Fruit fly (Drosophila melanogaster): ENCODE data around the gene CG7271.

CG7271 gene

DNA sequence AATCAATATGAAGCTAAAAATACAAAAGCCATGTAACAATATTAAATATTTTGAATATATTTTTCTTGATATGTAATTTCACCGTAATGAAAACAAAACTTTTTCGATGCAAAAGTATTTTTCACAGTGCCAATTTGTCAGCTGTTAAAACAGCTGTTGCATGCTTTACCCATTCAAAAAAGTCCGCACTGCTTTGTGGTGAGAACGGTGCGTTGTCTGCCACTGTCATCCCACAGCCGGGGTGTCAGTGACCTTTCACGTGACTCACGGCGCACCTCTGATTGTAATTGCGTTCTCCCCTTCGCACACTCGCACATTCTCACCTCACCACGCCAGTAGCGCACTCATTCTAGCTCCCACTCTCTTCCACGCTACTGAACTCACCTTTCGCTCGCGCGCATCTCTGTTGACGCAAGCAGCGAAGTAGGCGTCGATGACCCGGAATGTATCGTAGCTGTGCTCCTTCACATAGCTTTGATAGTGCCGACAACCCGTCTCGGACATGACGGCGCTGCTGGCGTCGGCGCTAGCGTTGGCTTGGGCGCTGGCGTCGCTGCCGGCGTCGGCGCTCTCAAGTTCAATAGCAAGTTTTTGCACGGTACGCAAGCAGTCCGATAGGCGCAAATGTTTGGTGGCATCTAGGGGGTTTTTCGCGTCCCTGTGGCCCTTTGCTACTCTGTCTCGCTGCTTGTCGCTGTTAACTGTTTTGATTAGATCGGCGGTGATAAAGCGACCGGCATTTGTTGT lies 32.6 kb downstream of the CG7271 start (continued):
- TF ChIP-seq CG34406 (GFP tag; optimal IDR thresholded peaks at IDR 0.05) (peak; percentile 17), CG4318 (GFP tag; optimal IDR thresholded peaks at IDR 0.05) (no peak), CG3032 (tag; optimal IDR thresholded peaks at IDR 0.05) (no peak), CG32006 (GFP tag; optimal IDR thresholded peaks at IDR 0.05) (no peak), Eip93F (GFP tag; optimal IDR thresholded peaks at IDR 0.05) (peak; percentile 58), fd85E (GFP tag; optimal IDR thresholded peaks at IDR 0.05) (no peak), pdm3 (GFP tag; optimal IDR thresholded peaks at IDR 0.05) (peak; percentile 48), Sox15 (GFP tag; optimal IDR thresholded peaks at IDR 0.05) (no peak), dac (GFP tag; optimal IDR thresholded peaks at IDR 0.05) (no peak), OdsH (GFP tag; optimal IDR thresholded peaks at IDR 0.05) (peak; percentile 51), spab (GFP tag; optimal IDR thresholded peaks at IDR 0.05) (no peak), CG11294 (GFP tag; IDR thresholded peaks at IDR 0.05) (0 out of 2 replicates have a peak, but pooled peaks have one; percentile 12), Gug (GFP tag; IDR thresholded peaks at IDR 0.05) (no peak), svp (GFP tag) (peak; percentile 96), eg (GFP tag; IDR thresholded peaks at IDR 0.05) (peak; percentile 31; the same call in 2 of the 3 replicates), Sox14 (GFP tag; optimal IDR thresholded peaks at IDR 0.05) (no peak)

DNA sequence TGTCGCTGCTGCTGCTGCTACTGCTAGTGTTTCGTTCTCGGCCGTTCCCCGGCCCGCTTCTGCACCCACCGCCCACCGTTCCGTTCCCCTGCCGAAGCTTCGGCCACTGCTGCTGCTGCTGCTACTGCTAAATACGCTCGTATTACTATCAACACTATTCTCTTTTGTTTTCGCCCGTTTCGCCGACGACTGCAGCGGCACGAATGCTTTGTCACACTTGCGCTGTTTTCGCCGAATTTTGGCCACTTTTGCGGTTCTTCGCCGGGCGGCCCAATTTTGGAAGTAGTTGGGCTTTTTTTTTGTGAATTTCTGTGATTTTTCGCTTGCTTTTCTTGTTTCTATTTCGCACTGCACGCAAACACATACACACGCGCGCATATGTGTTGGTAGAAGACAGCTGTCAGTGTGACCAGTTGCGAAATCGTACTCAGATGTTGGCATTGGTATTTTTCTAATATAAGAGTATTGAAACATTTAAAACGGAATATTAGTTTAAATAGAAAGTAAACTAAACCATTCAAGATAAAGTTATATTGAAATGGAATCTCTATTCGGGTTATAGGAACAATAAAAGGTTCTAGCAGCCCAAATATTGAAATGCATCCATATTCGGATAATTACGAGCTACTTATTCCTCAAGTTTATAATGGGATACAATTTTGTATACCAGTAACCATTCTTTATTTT lies 33.3 kb downstream of the CG7271 start, which contains the start of gene not:
TSS of gene not (minus strand) at position 395 of the 687 bp plus-strand sequence.
- TF ChIP-seq eg (GFP tag; IDR thresholded peaks at IDR 0.05) (no peak), ss (GFP tag; optimal IDR thresholded peaks at IDR 0.05) (peak; percentile 33 to 51), Ets96B (tag; optimal IDR thresholded peaks at IDR 0.05) (no peak), CG16779 (tag; optimal IDR thresholded peaks at IDR 0.05) (peak; percentile 49), CG32006 (GFP tag; optimal IDR thresholded peaks at IDR 0.05) (peak; percentile 3), CG6276 (GFP tag; optimal IDR thresholded peaks at IDR 0.05) (peak; percentile 32), Gug (GFP tag; IDR thresholded peaks at IDR 0.05) (no peak), CG4318 (GFP tag; optimal IDR thresholded peaks at IDR 0.05) (no peak), Eip78C (GFP tag) (peak; percentile 78), svp (GFP tag) (peak; percentile 59)

DNA sequence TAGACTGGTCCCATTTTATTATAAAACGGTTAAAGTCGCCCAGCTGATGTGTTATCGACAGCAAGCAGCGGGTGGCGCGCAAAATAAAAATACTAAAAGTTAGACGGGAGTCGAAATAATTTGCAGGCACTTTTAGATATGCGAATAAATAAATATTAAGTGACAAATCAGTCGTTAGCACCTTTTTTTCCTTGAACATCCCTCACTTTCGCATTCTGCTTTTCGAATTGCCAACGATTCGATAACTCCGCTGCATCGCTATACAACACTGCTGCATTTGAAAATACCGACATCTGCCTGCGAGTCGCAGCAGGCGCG lies 33.8 kb downstream of the CG7271 start, which contains the start of gene bora:
TSS of gene bora (plus strand) at position 271 of the 318 bp plus-strand sequence.
- TF ChIP-seq topi (GFP tag; optimal IDR thresholded peaks at IDR 0.05), result no peak
- TF ChIP-seq CG6163 (GFP tag; IDR thresholded peaks at IDR 0.05), result 0 out of 3 replicates have a peak, but pooled peaks have one; percentile 6
- peak; percentile 46 for TF ChIP-seq Eip78C (GFP tag)
- peak; percentile 4 for TF ChIP-seq acj6 (GFP tag; optimal IDR thresholded peaks at IDR 0.05)
- TF ChIP-seq CG10631 (GFP tag; optimal IDR thresholded peaks at IDR 0.05), result no peak

DNA sequence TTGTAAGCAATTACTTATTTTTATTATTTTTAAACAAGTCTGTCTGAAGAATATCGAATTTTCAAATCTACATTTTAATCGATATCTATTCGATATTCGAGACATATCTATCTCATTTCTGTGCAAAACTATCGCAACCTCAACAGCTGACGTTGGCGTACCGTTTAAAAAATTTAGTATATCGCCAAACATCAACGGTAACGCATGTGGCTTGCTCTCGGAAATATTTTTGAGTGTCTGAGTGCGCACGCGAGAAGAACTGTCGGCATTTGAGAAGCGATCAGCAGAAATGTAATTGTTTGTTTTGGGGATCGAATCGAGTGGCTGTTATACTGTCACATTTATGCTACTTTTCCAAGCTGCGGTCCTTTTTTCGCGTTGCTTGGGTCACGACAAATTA lies 37.2 kb downstream of the CG7271 start, which contains the start of gene MYPT-75D:
TSS of gene MYPT-75D (plus strand) at position 174 of the 400 bp plus-strand sequence.
- TF ChIP-seq CG11762 (GFP tag; optimal IDR thresholded peaks at IDR 0.05; ENCODE audit: insufficient read depth), result no peak
- no peak for TF ChIP-seq CG8119 (GFP tag; IDR thresholded peaks at IDR 0.05)
- TF ChIP-seq salr (GFP tag; optimal IDR thresholded peaks at IDR 0.05), result no peak
- TF ChIP-seq Lpt (GFP tag; optimal IDR thresholded peaks at IDR 0.05), result no peak
- TF ChIP-seq spab (GFP tag; optimal IDR thresholded peaks at IDR 0.05), result no peak
- TF ChIP-seq CG8319 (GFP tag; optimal IDR thresholded peaks at IDR 0.05), result no peak
- TF ChIP-seq CG4318 (GFP tag; optimal IDR thresholded peaks at IDR 0.05), result no peak
- TF ChIP-seq CG31627 (GFP tag; optimal IDR thresholded peaks at IDR 0.05), result no peak
- no peak for TF ChIP-seq Blimp-1 (GFP tag; optimal IDR thresholded peaks at IDR 0.05)
- TF ChIP-seq Hr39 (GFP tag; optimal IDR thresholded peaks at IDR 0.05), result no peak
- no peak for TF ChIP-seq OdsH (GFP tag; optimal IDR thresholded peaks at IDR 0.05)
- TF ChIP-seq cyc (GFP tag; optimal IDR thresholded peaks at IDR 0.05), result no peak
- no peak for TF ChIP-seq Eip93F (GFP tag; optimal IDR thresholded peaks at IDR 0.05)
- TF ChIP-seq acj6 (GFP tag; optimal IDR thresholded peaks at IDR 0.05), result no peak
- TF ChIP-seq CG6854 (GFP tag; optimal IDR thresholded peaks at IDR 0.05), result no peak
- TF ChIP-seq Smox (GFP tag; optimal IDR thresholded peaks at IDR 0.05), result no peak
- peak; percentile 29 for TF ChIP-seq dsx (GFP tag; optimal IDR thresholded peaks at IDR 0.05; ENCODE audit: poor library complexity, severe bottlenecking)
- no peak for TF ChIP-seq Sox15 (GFP tag; optimal IDR thresholded peaks at IDR 0.05)
- TF ChIP-seq CG10669 (GFP tag; optimal IDR thresholded peaks at IDR 0.05), result no peak
- no peak for TF ChIP-seq CG7368 (GFP tag; optimal IDR thresholded peaks at IDR 0.05)
- TF ChIP-seq Hr38 (GFP tag; optimal IDR thresholded peaks at IDR 0.05), result no peak
- no peak for TF ChIP-seq CG11294 (GFP tag; IDR thresholded peaks at IDR 0.05)
- no peak for TF ChIP-seq Ets96B (tag; optimal IDR thresholded peaks at IDR 0.05)
- TF ChIP-seq CG3032 (tag; optimal IDR thresholded peaks at IDR 0.05), result no peak
- TF ChIP-seq Eip78C (GFP tag), result peak; percentile 80
- TF ChIP-seq fd59A (GFP tag; optimal IDR thresholded peaks at IDR 0.05), result no peak
- TF ChIP-seq Eip75B (GFP tag; optimal IDR thresholded peaks at IDR 0.05), result no peak
